Worm (Caenorhabditis elegans): Measurements from ENCODE around the gene C35D10.12.

The C35D10.12 gene

DNA sequence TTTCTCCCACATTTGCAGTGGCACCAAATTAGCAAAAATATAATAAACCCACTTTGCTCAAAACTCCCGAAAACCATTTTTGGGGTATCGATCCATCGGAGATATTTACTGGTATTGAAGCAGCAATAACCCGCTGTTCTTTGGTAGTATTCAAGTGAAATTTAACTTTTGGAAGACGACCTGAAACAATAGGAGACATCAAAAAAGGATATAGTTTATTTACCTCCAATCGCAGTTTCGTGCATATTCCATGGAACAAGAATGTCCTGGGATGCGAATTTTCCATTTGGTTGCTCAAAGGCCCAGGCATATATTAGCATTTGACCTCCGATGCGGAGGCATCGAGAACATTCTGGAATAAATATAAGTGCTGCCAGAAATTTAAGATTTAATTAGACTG is 1.2 kb downstream of the C35D10.12 start:
- TF ChIP-seq ces-1 (GFP tag; optimal IDR thresholded peaks at IDR 0.05) (no peak), nhr-237 (tag; optimal IDR thresholded peaks at IDR 0.05) (no peak), blmp-1 (tag; optimal IDR thresholded peaks at IDR 0.05) (no peak), lin-32 (GFP tag; optimal IDR thresholded peaks at IDR 0.05) (no peak), M03D4.4 (tag; optimal IDR thresholded peaks at IDR 0.05) (no peak), unc-62 (GFP tag; optimal IDR thresholded peaks at IDR 0.05) (no peak), hlh-1 (tag; optimal IDR thresholded peaks at IDR 0.05) (no peak), nhr-12 (tag; optimal IDR thresholded peaks at IDR 0.05) (no peak), nhr-76 (tag; optimal IDR thresholded peaks at IDR 0.05) (no peak)

DNA sequence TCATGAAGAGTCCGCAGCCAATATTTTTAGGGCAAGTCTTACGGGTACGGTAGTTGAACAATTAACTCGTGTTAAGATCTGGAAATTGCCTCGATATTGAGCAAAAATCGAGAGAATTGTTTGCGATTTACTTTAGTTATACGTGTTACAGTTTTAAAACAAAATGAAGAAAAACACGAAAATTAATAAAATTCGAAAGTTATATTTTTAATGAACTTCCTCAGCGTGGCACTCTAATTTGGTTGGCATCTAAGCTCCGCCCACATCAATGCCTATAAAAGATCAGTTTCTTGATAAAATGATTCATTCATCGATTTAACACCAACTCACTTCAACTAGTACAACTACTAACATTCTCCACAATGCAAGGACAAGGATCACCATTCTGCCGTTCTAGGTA is 4.1 kb downstream of the C35D10.12 start, which contains the start of gene gipc-1:
Gene gipc-1 (plus strand): TSS at position 301 of the 400 bp plus-strand sequence.
- TF ChIP-seq cnd-1 (tag; optimal IDR thresholded peaks at IDR 0.05), result no peak
- TF ChIP-seq lin-13 (tag; optimal IDR thresholded peaks at IDR 0.05), result no peak
- no peak for TF ChIP-seq flh-1 (GFP tag; optimal IDR thresholded peaks at IDR 0.05)

DNA sequence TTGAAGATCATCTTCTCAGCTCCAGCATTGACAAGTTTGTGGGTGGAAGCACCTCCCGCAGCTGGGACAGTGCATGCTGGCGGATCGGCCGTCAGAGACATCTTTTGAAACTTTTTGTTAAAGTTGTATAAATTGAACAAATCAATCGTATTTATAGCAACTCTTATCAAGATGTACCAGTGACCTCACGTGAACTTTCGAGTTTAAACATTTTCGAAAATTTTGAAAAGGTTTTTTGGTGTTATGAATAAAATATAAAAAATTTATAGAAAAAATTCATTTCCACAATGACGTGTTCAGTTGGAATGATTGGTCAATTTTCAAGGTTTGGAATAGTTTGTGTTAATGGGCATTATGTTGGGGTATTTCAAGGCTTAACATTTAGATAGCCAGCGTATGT is 5.9 kb downstream of the C35D10.12 start, which contains the start of the genes msd-4 and C35D10.3:
Gene msd-4 (minus strand): TSS at position 101 of the 400 bp plus-strand sequence.
Gene C35D10.3 (plus strand): TSS at position 279 of the 400 bp plus-strand sequence.
- TF ChIP-seq lin-13 (tag; optimal IDR thresholded peaks at IDR 0.05), result no peak
- no peak for TF ChIP-seq nhr-28 (tag; optimal IDR thresholded peaks at IDR 0.05)
- TF ChIP-seq nhr-2 (tag; optimal IDR thresholded peaks at IDR 0.05), result no peak
- no peak for TF ChIP-seq cnd-1 (tag; optimal IDR thresholded peaks at IDR 0.05)
- no peak for TF ChIP-seq elt-3 (tag; optimal IDR thresholded peaks at IDR 0.05)
- TF ChIP-seq ces-1 (GFP tag; optimal IDR thresholded peaks at IDR 0.05), result no peak
- no peak for TF ChIP-seq elt-1 (tag; optimal IDR thresholded peaks at IDR 0.05; ENCODE audit: borderline replicate concordance, insufficient read depth)
- no peak for TF ChIP-seq ceh-39 (tag; optimal IDR thresholded peaks at IDR 0.05)
- TF ChIP-seq unc-62 (GFP tag; optimal IDR thresholded peaks at IDR 0.05), result no peak
- TF ChIP-seq unc-39 (tag; optimal IDR thresholded peaks at IDR 0.05), result no peak
- TF ChIP-seq sem-2 (GFP tag; optimal IDR thresholded peaks at IDR 0.05), result no peak
- TF ChIP-seq nhr-237 (tag; optimal IDR thresholded peaks at IDR 0.05), result no peak
- no peak for TF ChIP-seq snpc-4 (tag; optimal IDR thresholded peaks at IDR 0.05)
- no peak for TF ChIP-seq lin-32 (GFP tag; optimal IDR thresholded peaks at IDR 0.05)
- no peak for TF ChIP-seq zip-8 (tag; optimal IDR thresholded peaks at IDR 0.05)
- TF ChIP-seq sptf-1 (tag; optimal IDR thresholded peaks at IDR 0.05), result no peak
- TF ChIP-seq hlh-1 (tag; optimal IDR thresholded peaks at IDR 0.05), result no peak

DNA sequence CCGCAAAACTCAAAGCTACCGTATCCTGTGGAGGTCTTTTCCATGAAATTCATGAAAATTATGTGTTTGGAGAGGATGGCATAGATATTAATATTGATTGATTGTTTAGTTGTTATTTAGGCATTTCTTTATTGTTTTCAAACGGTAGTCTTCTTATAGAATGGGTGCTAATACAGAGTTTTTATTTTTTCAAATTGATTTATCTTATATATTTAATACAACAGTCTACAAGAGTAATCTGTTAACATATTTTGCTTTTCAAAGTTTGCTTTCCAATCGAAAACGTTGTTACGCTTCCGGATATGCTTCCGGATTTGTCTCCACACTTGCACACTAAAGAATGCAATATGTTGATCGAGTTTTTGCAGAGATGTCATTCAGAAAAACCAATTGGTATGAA is 7.8 kb downstream of the C35D10.12 start, which contains the start of gene C35D10.17:
Gene C35D10.17 (plus strand): TSS at position 301 of the 400 bp plus-strand sequence.
- no peak for TF ChIP-seq blmp-1 (tag; optimal IDR thresholded peaks at IDR 0.05)
- TF ChIP-seq mep-1 (tag; optimal IDR thresholded peaks at IDR 0.05), result no peak
- TF ChIP-seq sem-2 (GFP tag; optimal IDR thresholded peaks at IDR 0.05), result no peak
- no peak for TF ChIP-seq unc-62 (GFP tag; optimal IDR thresholded peaks at IDR 0.05)
- no peak for TF ChIP-seq nhr-12 (tag; optimal IDR thresholded peaks at IDR 0.05)
- no peak for TF ChIP-seq ceh-83 (GFP tag; optimal IDR thresholded peaks at IDR 0.05)

DNA sequence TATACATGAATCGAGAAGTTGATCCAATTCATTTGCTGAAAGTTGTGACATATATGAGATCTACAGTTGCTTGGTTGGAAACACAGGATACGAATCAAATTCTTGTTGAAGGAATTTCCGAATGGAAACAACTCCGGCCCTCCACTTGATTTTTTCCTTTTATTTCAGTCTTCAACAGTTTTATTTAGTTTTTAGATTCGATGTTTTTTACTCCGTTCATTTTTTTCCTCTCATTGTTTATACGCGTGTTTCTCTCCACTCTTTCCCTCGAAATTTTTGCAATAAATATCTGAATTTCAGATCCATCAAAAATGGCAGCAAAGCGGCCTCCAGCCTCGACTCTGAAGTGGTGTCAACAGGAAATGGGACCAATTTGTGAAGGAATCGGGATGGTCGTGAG is 11.4 kb downstream of the C35D10.12 start, which contains the start of gene coq-8:
Gene coq-8 (plus strand): TSS at position 301 of the 400 bp plus-strand sequence.
- TF ChIP-seq ztf-11 (tag; optimal IDR thresholded peaks at IDR 0.05), result no peak
- TF ChIP-seq elt-3 (tag; optimal IDR thresholded peaks at IDR 0.05), result no peak
- TF ChIP-seq drap-1 (GFP tag; optimal IDR thresholded peaks at IDR 0.05), result no peak
- TF ChIP-seq nhr-2 (tag; optimal IDR thresholded peaks at IDR 0.05), result no peak
- TF ChIP-seq mab-5 (tag; optimal IDR thresholded peaks at IDR 0.05), result no peak
- no peak for TF ChIP-seq cnd-1 (tag; optimal IDR thresholded peaks at IDR 0.05)
- TF ChIP-seq ces-1 (GFP tag; optimal IDR thresholded peaks at IDR 0.05), result no peak
- no peak for TF ChIP-seq mep-1 (tag; optimal IDR thresholded peaks at IDR 0.05)
- TF ChIP-seq nhr-76 (tag; optimal IDR thresholded peaks at IDR 0.05), result no peak
- no peak for TF ChIP-seq blmp-1 (tag; optimal IDR thresholded peaks at IDR 0.05)
- TF ChIP-seq snpc-4 (tag; optimal IDR thresholded peaks at IDR 0.05), result no peak
- TF ChIP-seq unc-120 (tag; optimal IDR thresholded peaks at IDR 0.05; ENCODE audit: poor library complexity, severe bottlenecking), result no peak
- TF ChIP-seq lsy-2 (tag; optimal IDR thresholded peaks at IDR 0.05), result no peak
- TF ChIP-seq ceh-43 (GFP tag; optimal IDR thresholded peaks at IDR 0.05), result no peak
- TF ChIP-seq sem-2 (GFP tag; optimal IDR thresholded peaks at IDR 0.05), result no peak
- TF ChIP-seq sptf-1 (tag; optimal IDR thresholded peaks at IDR 0.05), result no peak
- no peak for TF ChIP-seq mls-2 (tag; optimal IDR thresholded peaks at IDR 0.05)
- TF ChIP-seq pha-4 (tag; optimal IDR thresholded peaks at IDR 0.05), result no peak
